Fruit fly (Drosophila melanogaster): ENCODE measurements around the gene RnpS1.
A peak's percentile ranks its signal among the peaks of the same experiment; 100 is the strongest.

RnpS1 gene

dm6 chr3R:9533181-9534124 lies 18.4 kb upstream of the RnpS1 start (continued):
- TF ChIP-seq D (optimal IDR thresholded peaks at IDR 0.05), result no peak
- TF ChIP-seq D (GFP tag; optimal IDR thresholded peaks at IDR 0.05), result peak; percentile 98
- TF ChIP-seq CG15479 (GFP tag; optimal IDR thresholded peaks at IDR 0.05), result peak; percentile 28
- peak; percentile 92 for TF ChIP-seq CG32532 (GFP tag; IDR thresholded peaks at IDR 0.05)
- peak; percentile 92 for TF ChIP-seq mam (GFP tag; optimal IDR thresholded peaks at IDR 0.05)
- TF ChIP-seq jumu (GFP tag; optimal IDR thresholded peaks at IDR 0.05), result peak; percentile 94
- peak; percentile 87 for TF ChIP-seq nom (GFP tag; optimal IDR thresholded peaks at IDR 0.05)
- no peak for TF ChIP-seq cg (GFP tag; optimal IDR thresholded peaks at IDR 0.05)
- TF ChIP-seq CG5953 (GFP tag; IDR thresholded peaks at IDR 0.05), result peak; percentile 40; the same call in 1 of the 2 replicates
- TF ChIP-seq ewg (GFP tag; optimal IDR thresholded peaks at IDR 0.05), result peak; percentile 91
- peak; percentile 98 for TF ChIP-seq CG13296 (GFP tag; optimal IDR thresholded peaks at IDR 0.05)
- TF ChIP-seq B-H1 (GFP tag; IDR thresholded peaks at IDR 0.05), result peak; percentile 79
- peak; percentile 62; the same call in 1 of the 3 replicates for TF ChIP-seq CG3726 (GFP tag; IDR thresholded peaks at IDR 0.05)
- peak; percentile 94 to 95 for TF ChIP-seq dpn (GFP tag; optimal IDR thresholded peaks at IDR 0.05)
- TF ChIP-seq CG31365 (tag; optimal IDR thresholded peaks at IDR 0.05), result peak; percentile 74
- TF ChIP-seq CG4282 (GFP tag; optimal IDR thresholded peaks at IDR 0.05), result peak; percentile 78
- peak; percentile 96 for TF ChIP-seq CG6813 (GFP tag; optimal IDR thresholded peaks at IDR 0.05)
- peak; percentile 74 for TF ChIP-seq CG14050 (GFP tag; IDR thresholded peaks at IDR 0.05)
- TF ChIP-seq Dek (tag; optimal IDR thresholded peaks at IDR 0.05), result peak; percentile 96
- TF ChIP-seq CG11504 (tag; optimal IDR thresholded peaks at IDR 0.05), result peak; percentile 97
- TF ChIP-seq CG10959 (GFP tag; IDR thresholded peaks at IDR 0.05), result peak; percentile 47
- peak; percentile 85 for TF ChIP-seq CG14667 (GFP tag; IDR thresholded peaks at IDR 0.05)
- no peak for TF ChIP-seq Hr39 (optimal IDR thresholded peaks at IDR 0.05)
- peak; percentile 82 for TF ChIP-seq CG6175 (GFP tag; IDR thresholded peaks at IDR 0.05)
- TF ChIP-seq zfh2 (GFP tag; optimal IDR thresholded peaks at IDR 0.05), result peak; percentile 95
- TF ChIP-seq CG17385 (GFP tag; optimal IDR thresholded peaks at IDR 0.05), result peak; percentile 93
- TF ChIP-seq PHDP (tag; optimal IDR thresholded peaks at IDR 0.05), result peak; percentile 94
- peak; percentile 89 for TF ChIP-seq chn (GFP tag; optimal IDR thresholded peaks at IDR 0.05)
- TF ChIP-seq repo (GFP tag; optimal IDR thresholded peaks at IDR 0.05), result peak; percentile 82
- TF ChIP-seq tin (GFP tag; optimal IDR thresholded peaks at IDR 0.05), result peak; percentile 94
- peak; percentile 97 for TF ChIP-seq CG13775 (GFP tag; optimal IDR thresholded peaks at IDR 0.05)
- peak; percentile 97 for TF ChIP-seq CG7839 (tag; optimal IDR thresholded peaks at IDR 0.05)
- TF ChIP-seq MTF-1 (GFP tag; optimal IDR thresholded peaks at IDR 0.05; ENCODE audit: borderline replicate concordance), result peak; percentile 57
- TF ChIP-seq eve (GFP tag; optimal IDR thresholded peaks at IDR 0.05), result peak in 1 of 2 experiments; percentile 100
- peak; percentile 91 for TF ChIP-seq Hmx (GFP tag; optimal IDR thresholded peaks at IDR 0.05)
- TF ChIP-seq lab (GFP tag; optimal IDR thresholded peaks at IDR 0.05), result peak; percentile 96
- TF ChIP-seq unpg (GFP tag; optimal IDR thresholded peaks at IDR 0.05), result peak; percentile 91
- TF ChIP-seq Antp (GFP tag; optimal IDR thresholded peaks at IDR 0.05), result peak; percentile 87
- TF ChIP-seq CG8359 (GFP tag; optimal IDR thresholded peaks at IDR 0.05; ENCODE audit: borderline replicate concordance), result peak; percentile 87
- peak; percentile 97 for TF ChIP-seq CG6765 (GFP tag; optimal IDR thresholded peaks at IDR 0.05)
- peak; percentile 96 for TF ChIP-seq CG16815 (GFP tag; optimal IDR thresholded peaks at IDR 0.05)
- peak; percentile 95 for TF ChIP-seq Camta (GFP tag; optimal IDR thresholded peaks at IDR 0.05)
- TF ChIP-seq CG1832 (GFP tag; optimal IDR thresholded peaks at IDR 0.05), result no peak
- TF ChIP-seq bbx (GFP tag; IDR thresholded peaks at IDR 0.05; ENCODE audit: partially characterized antibody), result no peak; the same call in 1 of the 2 replicates
- TF ChIP-seq CG1603 (tag; optimal IDR thresholded peaks at IDR 0.05), result peak; percentile 74
- TF ChIP-seq CG6854 (GFP tag; optimal IDR thresholded peaks at IDR 0.05), result peak; percentile 97
- TF ChIP-seq ci (GFP tag; IDR thresholded peaks at IDR 0.05), result peak; percentile 80
- TF ChIP-seq BEAF-32 (GFP tag; optimal IDR thresholded peaks at IDR 0.05), result peak; percentile 11
